Fruit fly (Drosophila melanogaster) whole organism, prepupa: ENCODE results near the gene slpr.
A peak's percentile ranks its signal among the peaks of the same experiment; 100 is the strongest.

ENCODE experiments used
- CG10631 ChIP-seq: fragments of 200-800 bp; sonication (Bioruptor generic); optimal IDR thresholded peaks from 2 replicates; lab custom pipeline; 2016; ENCODE audit warnings: missing biosample characterization, missing genetic modification characterization
- CG11902 ChIP-seq: fragments of 200-800 bp; sonication (Bioruptor generic); optimal IDR thresholded peaks from 3 replicates; lab custom pipeline; 2016; ENCODE audit warnings: missing biosample characterization, missing genetic modification characterization
- CG34406 ChIP-seq: fragments of 200-800 bp; sonication (Bioruptor generic); optimal IDR thresholded peaks from 3 replicates; lab custom pipeline; 2016; ENCODE audit warnings: missing biosample characterization, missing genetic modification characterization
- CG6854 ChIP-seq: fragments of 200-800 bp; sonication (Bioruptor generic); optimal IDR thresholded peaks from 2 replicates; lab custom pipeline; 2017; ENCODE audit warnings: missing biosample characterization, mild to moderate bottlenecking, missing genetic modification characterization
- CG8119 ChIP-seq: fragments of 200-800 bp; sonication (Bioruptor generic); IDR thresholded peaks from 3 replicates; pipeline ENCODE4 v1.3.6; 2022; ENCODE audit warnings: missing biosample characterization, missing genetic modification characterization
- CG8319 ChIP-seq: fragments of 200-800 bp; sonication (Bioruptor generic); optimal IDR thresholded peaks from 3 replicates; lab custom pipeline; 2016; ENCODE audit warnings: missing biosample characterization, missing genetic modification characterization
- Lpt ChIP-seq: fragments of 200-800 bp; sonication (Bioruptor generic); optimal IDR thresholded peaks from 3 replicates; lab custom pipeline; 2016; ENCODE audit warnings: missing biosample characterization, missing genetic modification characterization
- Met ChIP-seq: fragments of 200-800 bp; sonication (Bioruptor generic); optimal IDR thresholded peaks from 3 replicates; lab custom pipeline; 2016; ENCODE audit warnings: missing biosample characterization, missing genetic modification characterization
- Smox ChIP-seq: fragments of 200-800 bp; sonication (Bioruptor generic); optimal IDR thresholded peaks from 3 replicates; lab custom pipeline; 2016; ENCODE audit warnings: missing biosample characterization, missing genetic modification characterization
- achi ChIP-seq: fragments of 200-800 bp; sonication (Bioruptor generic); optimal IDR thresholded peaks from 3 replicates; lab custom pipeline; 2016; ENCODE audit warnings: missing biosample characterization, missing genetic modification characterization
- dac ChIP-seq: fragments of 200-800 bp; sonication (Bioruptor generic); optimal IDR thresholded peaks from 2 replicates; lab custom pipeline; 2017; ENCODE audit warnings: missing biosample characterization, mild to moderate bottlenecking, missing genetic modification characterization
- esn ChIP-seq: fragments of 200-800 bp; sonication (Bioruptor generic); optimal IDR thresholded peaks from 2 replicates; lab custom pipeline; 2016; ENCODE audit warnings: missing biosample characterization, mild to moderate bottlenecking, missing genetic modification characterization, moderate library complexity
- fkh ChIP-seq: fragments of 200-800 bp; sonication (Bioruptor generic); optimal IDR thresholded peaks from 3 replicates; lab custom pipeline; 2017; ENCODE audit warnings: missing biosample characterization, mild to moderate bottlenecking, missing genetic modification characterization, moderate library complexity
- topi ChIP-seq: fragments of 200-800 bp; sonication (Bioruptor generic); optimal IDR thresholded peaks from 3 replicates; lab custom pipeline; 2016; ENCODE audit warnings: missing biosample characterization, missing genetic modification characterization

- TF ChIP-seq Smox (GFP tag; lab: Kevin White, UChicago): no peak
- no peak for TF ChIP-seq dac (GFP tag; lab: Kevin White, UChicago)
- TF ChIP-seq CG6854 (GFP tag; lab: Kevin White, UChicago): no peak
- no peak for TF ChIP-seq CG34406 (GFP tag; lab: Kevin White, UChicago)
- TF ChIP-seq topi (GFP tag; lab: Kevin White, UChicago): no peak
- TF ChIP-seq esn (GFP tag; lab: Kevin White, UChicago): peak; percentile 13
- no peak for TF ChIP-seq Lpt (GFP tag; lab: Kevin White, UChicago)
- no peak for TF ChIP-seq achi (GFP tag; lab: Kevin White, UChicago)
- no peak for TF ChIP-seq fkh (GFP tag; lab: Kevin White, UChicago)
- TF ChIP-seq CG8119: no peak
- TF ChIP-seq CG11902 (GFP tag; lab: Kevin White, UChicago): no peak
- no peak for TF ChIP-seq Met (GFP tag; lab: Kevin White, UChicago)
- no peak for TF ChIP-seq CG10631 (GFP tag; lab: Kevin White, UChicago)
- no peak for TF ChIP-seq CG8319 (GFP tag; lab: Kevin White, UChicago)
Observed at dm6 chrX:8129204-8129997, 47.6 kb downstream of the slpr start, which contains the start of gene CG2116.
